Fruit fly (Drosophila melanogaster) whole organism, embryonic: ENCODE measurements around the gene CG9133.

Experiments
- Adf1 ChIP-seq: fragments of 200-800 bp; sonication (Bioruptor generic); IDR thresholded peaks from 2 replicates; pipeline ENCODE4 v1.3.6; 2022; ENCODE audit warnings: missing biosample characterization, missing genetic modification characterization
- Atf6 ChIP-seq: fragments of 200-800 bp; sonication (Bioruptor generic); IDR thresholded peaks from 2 replicates; pipeline ENCODE4 v1.3.6; 2022; ENCODE audit warnings: missing biosample characterization, missing genetic modification characterization
- CG10147 ChIP-seq: fragments of 200-800 bp; sonication (Bioruptor generic); optimal IDR thresholded peaks from 2 replicates; lab custom pipeline; 2019; ENCODE audit warnings: missing biosample characterization, mild to moderate bottlenecking, missing genetic modification characterization, moderate library complexity
- CG10366 ChIP-seq: fragments of 200-800 bp; sonication (Bioruptor generic); IDR thresholded peaks from 2 replicates; pipeline ENCODE4 v1.3.6; 2022; ENCODE audit warnings: missing biosample characterization, missing genetic modification characterization
- CG11695 ChIP-seq: fragments of 200-800 bp; sonication (Bioruptor generic); IDR thresholded peaks from 3 replicates; pipeline ENCODE4 v1.3.6; 2022; ENCODE audit warnings: missing biosample characterization, missing genetic modification characterization
- CG1233 ChIP-seq: fragments of 200-800 bp; sonication (Bioruptor generic); optimal IDR thresholded peaks from 4 replicates; lab custom pipeline; 2018; ENCODE audit warnings: missing biosample characterization, mild to moderate bottlenecking, missing genetic modification characterization
- CG12659 ChIP-seq: fragments of 200-800 bp; sonication (Bioruptor generic); optimal IDR thresholded peaks from 3 replicates; lab custom pipeline; 2017; ENCODE audit warnings: mild to moderate bottlenecking, missing biosample characterization, missing genetic modification reagents, missing genetic modification characterization
- CG12769 ChIP-seq: fragments of 200-800 bp; sonication (Bioruptor generic); optimal IDR thresholded peaks from 2 replicates; lab custom pipeline; 2019; ENCODE audit warnings: missing biosample characterization, mild to moderate bottlenecking, missing genetic modification characterization, moderate library complexity
- CG13424 ChIP-seq: fragments of 200-800 bp; sonication (Bioruptor generic); optimal IDR thresholded peaks from 2 replicates; lab custom pipeline; 2019; ENCODE audit warnings: missing biosample characterization, mild to moderate bottlenecking, missing genetic modification characterization, moderate library complexity
- CG14014 ChIP-seq: fragments of 200-800 bp; sonication (Bioruptor generic); IDR thresholded peaks from 2 replicates; pipeline ENCODE4 v1.3.6; 2022; ENCODE audit warnings: missing biosample characterization, missing genetic modification characterization
- CG15269 ChIP-seq: fragments of 200-800 bp; sonication (Bioruptor generic); optimal IDR thresholded peaks from 2 replicates; lab custom pipeline; 2018; ENCODE audit warnings: missing biosample characterization, mild to moderate bottlenecking, missing genetic modification characterization, moderate library complexity
- CG2116 ChIP-seq: fragments of 200-800 bp; sonication (Bioruptor generic); optimal IDR thresholded peaks from 3 replicates; lab custom pipeline; 2018; ENCODE audit warnings: missing biosample characterization, mild to moderate bottlenecking, missing genetic modification characterization
- CG2678 ChIP-seq: fragments of 200-800 bp; sonication (Bioruptor generic); optimal IDR thresholded peaks from 3 replicates; lab custom pipeline; 2019; ENCODE audit warnings: missing biosample characterization, mild to moderate bottlenecking, missing genetic modification characterization, moderate library complexity
- CG32532 ChIP-seq: fragments of 200-800 bp; sonication (Bioruptor generic); IDR thresholded peaks from 2 replicates; pipeline ENCODE4 v1.3.6; 2022; ENCODE audit warnings: missing biosample characterization, missing genetic modification characterization
- CG3847 ChIP-seq: fragments of 200-800 bp; sonication (Bioruptor generic); IDR thresholded peaks from 2 replicates; pipeline ENCODE4 v1.3.6; 2022; ENCODE audit warnings: missing biosample characterization, missing genetic modification characterization
- CG6254 ChIP-seq: fragments of 200-800 bp; sonication (Bioruptor generic); optimal IDR thresholded peaks from 3 replicates; lab custom pipeline; 2017; ENCODE audit warnings: mild to moderate bottlenecking, missing biosample characterization, missing genetic modification reagents, missing genetic modification characterization
- CG6765 ChIP-seq: fragments of 200-800 bp; sonication (Bioruptor generic); optimal IDR thresholded peaks from 3 replicates; lab custom pipeline; 2017; ENCODE audit warnings: missing biosample characterization, mild to moderate bottlenecking, missing genetic modification characterization
- CG7839 ChIP-seq: fragments of 200-800 bp; sonication (Bioruptor generic); optimal IDR thresholded peaks from 3 replicates; lab custom pipeline; 2018; ENCODE audit warnings: missing biosample characterization, mild to moderate bottlenecking, missing genetic modification characterization, moderate library complexity
- CG8924 ChIP-seq: fragments of 200-800 bp; optimal IDR thresholded peaks from 3 replicates; lab custom pipeline; 2019; ENCODE audit warnings: missing biosample characterization, mild to moderate bottlenecking, missing genetic modification characterization, moderate library complexity
- CoRest ChIP-seq: fragments of 200-800 bp; sonication (Bioruptor generic); optimal IDR thresholded peaks from 3 replicates; lab custom pipeline; 2018; ENCODE audit warnings: missing biosample characterization, mild to moderate bottlenecking, missing genetic modification characterization, moderate library complexity
- Dek ChIP-seq: fragments of 200-800 bp; sonication (Bioruptor generic); optimal IDR thresholded peaks from 3 replicates; lab custom pipeline; 2019; ENCODE audit warnings: missing biosample characterization, mild to moderate bottlenecking, missing genetic modification characterization, moderate library complexity
- Fer3 ChIP-seq: fragments of 200-800 bp; sonication (Bioruptor generic); optimal IDR thresholded peaks from 2 replicates; lab custom pipeline; 2018; ENCODE audit warnings: missing biosample characterization, mild to moderate bottlenecking, missing genetic modification characterization, moderate library complexity
- Opbp ChIP-seq: fragments of 200-800 bp; sonication (Bioruptor generic); IDR thresholded peaks from 3 replicates; pipeline ENCODE4 v1.3.6; 2022; ENCODE audit warnings: missing biosample characterization, missing genetic modification characterization; ENCODE audit not compliant: partially characterized antibody
- ab ChIP-seq: fragments of 200-800 bp; sonication (Bioruptor generic); optimal IDR thresholded peaks from 2 replicates; lab custom pipeline; 2016; ENCODE audit warnings: missing biosample characterization, missing genetic modification characterization
- chm ChIP-seq: fragments of 200-800 bp; sonication (Bioruptor generic); IDR thresholded peaks from 2 replicates; pipeline ENCODE4 v1.3.6; 2022; ENCODE audit warnings: missing biosample characterization, missing genetic modification characterization
- cwo ChIP-seq: fragments of 200-800 bp; sonication (Bioruptor generic); optimal IDR thresholded peaks from 3 replicates; lab custom pipeline; 2017; ENCODE audit warnings: missing biosample characterization, missing genetic modification characterization, mild to moderate bottlenecking, moderate library complexity, missing genetic modification reagents
- dmrt99B ChIP-seq: fragments of 200-800 bp; sonication (Bioruptor generic); optimal IDR thresholded peaks from 2 replicates; lab custom pipeline; 2018; ENCODE audit warnings: missing biosample characterization, mild to moderate bottlenecking, missing genetic modification characterization, moderate library complexity
- dysf ChIP-seq: fragments of 200-800 bp; sonication (Bioruptor generic); IDR thresholded peaks from 3 replicates; pipeline ENCODE4 v1.3.6; 2022; ENCODE audit warnings: missing biosample characterization, missing genetic modification characterization
- esg ChIP-seq: fragments of 200-800 bp; sonication (Bioruptor generic); conservative IDR thresholded peaks from 2 replicates; pipeline ENCODE4 v1.3.6; 2022; ENCODE audit warnings: missing biosample characterization, missing genetic modification characterization
- fd3F ChIP-seq: fragments of 200-800 bp; sonication (Bioruptor generic); optimal IDR thresholded peaks from 2 replicates; lab custom pipeline; 2018; ENCODE audit warnings: missing biosample characterization, mild to moderate bottlenecking, missing genetic modification characterization, moderate library complexity
- grau ChIP-seq: fragments of 200-800 bp; optimal IDR thresholded peaks from 3 replicates; lab custom pipeline; 2019; ENCODE audit warnings: missing biosample characterization, mild to moderate bottlenecking, missing genetic modification characterization, moderate library complexity
- lmd ChIP-seq: fragments of 200-800 bp; sonication (Bioruptor generic); IDR thresholded peaks from 2 replicates; pipeline ENCODE4 v1.3.6; 2022; ENCODE audit warnings: missing biosample characterization, missing genetic modification characterization
- prd ChIP-seq, 3 experiments: fragments of >200 bp in 2 of 3; fragments of 200-800 bp in 1 of 3; sonication (Bioruptor generic) in 1 of 3; optimal IDR thresholded peaks in 2 of 3; IDR thresholded peaks in 1 of 3; 2 replicates in 2 of 3; 3 replicates in 1 of 3; pipeline versions ENCODE4 v1.3.6 to Lab custom; 2017 to 2022; ENCODE audit warnings: missing biosample characterization in 1 of 3, missing genetic modification characterization in 1 of 3
- row ChIP-seq: fragments of 200-800 bp; sonication (Bioruptor generic); IDR thresholded peaks from 3 replicates; pipeline ENCODE4 v1.3.6; 2022; ENCODE audit warnings: missing biosample characterization, missing genetic modification characterization
- sd ChIP-seq: fragments of 200-800 bp; sonication (Bioruptor generic); optimal IDR thresholded peaks from 3 replicates; lab custom pipeline; 2018; ENCODE audit warnings: missing biosample characterization, mild to moderate bottlenecking, missing genetic modification characterization, moderate library complexity
- sens ChIP-seq: fragments of 200-800 bp; sonication (Bioruptor generic); peaks from one replicate; lab custom pipeline; 2016; ENCODE audit warnings: missing biosample characterization, missing genetic modification characterization
- slbo ChIP-seq: fragments of 200-800 bp; sonication (Bioruptor generic); IDR thresholded peaks from 2 replicates; pipeline ENCODE4 v1.3.6; 2022; ENCODE audit warnings: missing biosample characterization, missing genetic modification characterization
- sob ChIP-seq: fragments of 200-800 bp; sonication (Bioruptor generic); IDR thresholded peaks from 2 replicates; pipeline ENCODE4 v1.3.6; 2022; ENCODE audit warnings: missing biosample characterization, missing genetic modification characterization
- tgo ChIP-seq: fragments of 200-800 bp; sonication (Bioruptor generic); IDR thresholded peaks from 3 replicates; pipeline ENCODE4 v1.3.6; 2022; ENCODE audit warnings: missing biosample characterization, missing genetic modification characterization

Gene CG9133

DNA sequence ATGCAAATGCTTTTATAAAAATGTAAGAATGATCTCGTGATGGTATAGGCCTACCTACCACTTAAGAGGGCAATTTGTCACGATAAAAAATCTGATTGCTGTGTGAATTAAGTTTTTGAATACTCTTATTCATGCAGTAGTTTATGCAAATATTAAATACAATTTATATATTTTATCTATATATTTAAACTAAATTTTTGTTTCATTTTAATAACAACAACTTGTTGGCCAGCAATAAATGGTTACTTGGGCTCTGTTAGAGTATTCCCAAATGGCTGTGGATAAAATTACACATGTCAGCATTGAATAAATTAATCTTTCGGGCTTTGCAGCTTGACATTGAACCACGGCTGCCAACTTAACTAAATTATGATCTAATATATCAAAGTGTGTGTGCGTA, 6.7 kb downstream of the CG9133 start (continued):
- TF ChIP-seq Adf1 (GFP tag; lab: Robert Waterston, UW): peak; percentile 36; the same call in 1 of the 2 replicates
- TF ChIP-seq cwo: peak; percentile 61
- peak; percentile 62 for TF ChIP-seq CG2678
- TF ChIP-seq CG6765: no peak
- peak; percentile 70 for TF ChIP-seq slbo (GFP tag; lab: Robert Waterston, UW)
- peak; percentile 47 for TF ChIP-seq CG3847 (GFP tag; lab: Robert Waterston, UW)
- TF ChIP-seq grau (tag; lab: Kevin White, UChicago): peak; percentile 58
- peak; percentile 27 for TF ChIP-seq CG13424 (tag; lab: Kevin White, UChicago)
- peak; percentile 29 for TF ChIP-seq esg (GFP tag; lab: Robert Waterston, UW)
- TF ChIP-seq dysf (GFP tag; lab: Robert Waterston, UW): peak; percentile 62; the same call in 2 of the 3 replicates
- TF ChIP-seq Fer3 (tag; lab: Kevin White, UChicago): peak; percentile 53
- no peak for TF ChIP-seq ab (GFP tag; lab: Kevin White, UChicago)
- no peak for TF ChIP-seq prd (optimal IDR thresholded peaks at IDR 0.05; lab: Kevin White, UChicago)
- peak; percentile 29; the same call in 1 of the 3 replicates for TF ChIP-seq prd (GFP tag; IDR thresholded peaks at IDR 0.05; lab: Robert Waterston, UW)
- TF ChIP-seq Opbp (GFP tag; lab: Robert Waterston, UW): no peak
- TF ChIP-seq fd3F (GFP tag; lab: Kevin White, UChicago): peak; percentile 43
- TF ChIP-seq CG1233 (GFP tag; lab: Kevin White, UChicago): peak; percentile 3
- peak; percentile 17 for TF ChIP-seq CG12659 (GFP tag; lab: Kevin White, UChicago)
- peak; percentile 40 for TF ChIP-seq CoRest (tag; lab: Kevin White, UChicago)
- TF ChIP-seq row (GFP tag; lab: Robert Waterston, UW): peak; percentile 69
- TF ChIP-seq CG15269: peak; percentile 69
- TF ChIP-seq tgo (GFP tag; lab: Robert Waterston, UW): peak; percentile 17; the same call in 2 of the 3 replicates
- peak; percentile 51 for TF ChIP-seq CG32532 (GFP tag; lab: Robert Waterston, UW)
- peak; percentile 22; the same call in 1 of the 2 replicates for TF ChIP-seq CG10366
- TF ChIP-seq CG10147 (GFP tag; lab: Kevin White, UChicago): peak; percentile 8
- TF ChIP-seq sd (tag; lab: Kevin White, UChicago): peak; percentile 18
- peak; percentile 28 for TF ChIP-seq Dek (tag; lab: Kevin White, UChicago)
- peak; percentile 40 for TF ChIP-seq CG7839 (tag; lab: Kevin White, UChicago)
- no peak for TF ChIP-seq CG2116
- peak; percentile 20 for TF ChIP-seq dmrt99B (tag; lab: Kevin White, UChicago)
- TF ChIP-seq Atf6 (GFP tag; lab: Robert Waterston, UW): peak; percentile 66; the same call in 1 of the 2 replicates
- peak; percentile 49; the same call in 1 of the 2 replicates for TF ChIP-seq sob (GFP tag; lab: Robert Waterston, UW)
- TF ChIP-seq CG6254 (GFP tag; lab: Kevin White, UChicago): no peak
- TF ChIP-seq CG14014 (GFP tag; lab: Robert Waterston, UW): peak; percentile 62; the same call in 1 of the 2 replicates
- no peak for TF ChIP-seq chm (GFP tag; lab: Robert Waterston, UW)
- TF ChIP-seq lmd (GFP tag; lab: Robert Waterston, UW): peak; percentile 27; the same call in 1 of the 2 replicates
- TF ChIP-seq CG11695 (GFP tag; lab: Robert Waterston, UW): 0 out of 3 replicates have a peak, but pooled peaks have one; percentile 50
- peak; percentile 27 for TF ChIP-seq CG8924 (tag; lab: Kevin White, UChicago)

DNA sequence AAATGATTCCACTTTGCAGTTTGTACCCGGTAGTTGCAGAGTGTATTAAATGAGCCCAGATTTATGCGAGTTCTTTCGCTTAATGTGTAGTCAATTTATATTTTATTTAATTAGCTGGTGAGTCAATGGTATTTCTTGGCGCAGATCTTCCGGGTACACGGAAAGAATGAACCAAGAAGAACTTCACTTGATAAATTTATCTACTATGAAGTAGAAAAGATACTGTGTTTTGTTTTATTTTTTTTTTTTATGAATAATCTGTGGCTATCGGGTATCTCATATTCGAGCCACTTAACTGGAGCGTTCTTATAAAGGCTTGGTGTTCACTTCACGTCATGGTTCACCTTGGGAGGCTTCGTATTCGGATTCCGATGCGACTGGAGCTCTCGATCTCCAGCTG, 13.2 kb downstream of the CG9133 start:
- peak; percentile 50 for TF ChIP-seq sens
- TF ChIP-seq CG12769 (tag; lab: Kevin White, UChicago): no peak
- TF ChIP-seq sd (tag; lab: Kevin White, UChicago): peak; percentile 9
